Worm (Caenorhabditis elegans) whole organism, L1 larva: ENCODE results near the gene rgs-10.
A peak's percentile ranks its signal among the peaks of the same experiment; 100 is the strongest.

Experiments
- C16A3.4 ChIP-seq: fragments of 150-350 bp; optimal IDR thresholded peaks from 2 replicates; lab custom pipeline; 2014; ENCODE audit warnings: missing biosample characterization, missing genetic modification characterization
- C34B4.2 ChIP-seq: sonication (generic microtip); optimal IDR thresholded peaks from 2 replicates; lab custom pipeline; 2017; ENCODE audit warnings: mild to moderate bottlenecking, missing genetic modification characterization, missing compliant biosample characterization
- F16B12.6 ChIP-seq: fragments of 150-350 bp; optimal IDR thresholded peaks from 2 replicates; lab custom pipeline; 2014; ENCODE audit warnings: missing biosample characterization, missing genetic modification characterization
- ama-1 ChIP-seq: fragments of 150-350 bp; optimal IDR thresholded peaks from 2 replicates; lab custom pipeline; 2014
- ceh-82 ChIP-seq, 3 experiments: fragments of 150-350 bp in 1 of 3; sonication (generic microtip) in 2 of 3; optimal IDR thresholded peaks; 2 replicates each; lab custom pipeline; 2014 to 2017; ENCODE audit warnings: missing biosample characterization in 3 of 3, missing genetic modification characterization in 3 of 3
- dpl-1 ChIP-seq, 3 experiments: fragments of 150-350 bp in 2 of 3; sonication (generic microtip) in 1 of 3; optimal IDR thresholded peaks; 2 replicates each; lab custom pipeline; 2014 to 2017; ENCODE audit warnings: missing biosample characterization in 3 of 3, missing genetic modification characterization in 3 of 3, missing genetic modification reagents in 3 of 3
- dsc-1 ChIP-seq: sonication (generic microtip); optimal IDR thresholded peaks from 2 replicates; lab custom pipeline; 2016; ENCODE audit warnings: mild to moderate bottlenecking, missing genetic modification characterization, missing compliant biosample characterization
- efl-1 ChIP-seq, 4 experiments: fragments of 150-350 bp; optimal IDR thresholded peaks in 3 of 4; peaks in 1 of 4; 1 replicate in 1 of 4; 2 replicates in 3 of 4; lab custom pipeline; 2014; ENCODE audit warnings: missing biosample characterization in 2 of 4, missing genetic modification characterization in 2 of 4, missing genetic modification reagents in 2 of 4
- egl-13 ChIP-seq: sonication (generic microtip); optimal IDR thresholded peaks from 2 replicates; lab custom pipeline; 2016; ENCODE audit warnings: missing genotype, missing genetic modification reagents, missing genetic modification characterization, missing compliant biosample characterization
- elt-3 ChIP-seq, 6 experiments: fragments of 150-350 bp in 1 of 6; sonication (generic microtip); optimal IDR thresholded peaks; 2 replicates each; lab custom pipeline; 2017 to 2018; ENCODE audit warnings: missing biosample characterization in 6 of 6, missing genetic modification characterization in 6 of 6, inconsistent platforms in 1 of 6
- ets-5 ChIP-seq: fragments of 200-800 bp; sonication (Bioruptor generic); IDR thresholded peaks from 2 replicates; pipeline ENCODE4 v1.3.6; 2022; ENCODE audit warnings: missing genetic modification characterization, missing compliant biosample characterization
- fkh-4 ChIP-seq: sonication (generic microtip); optimal IDR thresholded peaks from 2 replicates; lab custom pipeline; 2016; ENCODE audit warnings: missing compliant biosample characterization, missing genetic modification characterization, borderline replicate concordance
- fkh-8 ChIP-seq: sonication (generic microtip); optimal IDR thresholded peaks from 2 replicates; lab custom pipeline; 2016; ENCODE audit warnings: mild to moderate bottlenecking, missing genetic modification characterization, missing compliant biosample characterization
- fos-1 ChIP-seq: fragments of 150-350 bp; optimal IDR thresholded peaks from 2 replicates; lab custom pipeline; 2014; ENCODE audit warnings: missing biosample characterization, missing genetic modification characterization
- grh-1 ChIP-seq: fragments of 200-800 bp; sonication (Bioruptor generic); IDR thresholded peaks from 2 replicates; pipeline ENCODE4 v1.3.6; 2022; ENCODE audit warnings: missing genetic modification reagents, missing genetic modification characterization, missing compliant biosample characterization
- lin-14 ChIP-seq: fragments of 200-800 bp; sonication (Bioruptor generic); optimal IDR thresholded peaks from 2 replicates; lab custom pipeline; 2018; ENCODE audit warnings: mild to moderate bottlenecking, missing genetic modification characterization, moderate library complexity, missing compliant biosample characterization
- lin-15B ChIP-seq: fragments of 150-350 bp; sonication (generic microtip); optimal IDR thresholded peaks from 3 replicates; lab custom pipeline; 2014; ENCODE audit warnings: missing biosample characterization, missing genetic modification characterization
- lin-35 ChIP-seq, 2 experiments: fragments of 150-350 bp; optimal IDR thresholded peaks; 2 replicates each; lab custom pipeline; 2014; ENCODE audit warnings: missing biosample characterization in 2 of 2, missing genetic modification characterization in 2 of 2, missing genetic modification reagents in 2 of 2
- lin-39 ChIP-seq: fragments of 150-350 bp; optimal IDR thresholded peaks from 2 replicates; lab custom pipeline; 2014; ENCODE audit warnings: missing biosample characterization, missing genetic modification reagents, missing genetic modification characterization
- lsy-2 ChIP-seq, 2 experiments: fragments of 150-350 bp; optimal IDR thresholded peaks; 2 replicates each; lab custom pipeline; 2014; ENCODE audit warnings: missing biosample characterization in 2 of 2, missing genetic modification characterization in 2 of 2
- mab-9 ChIP-seq: fragments of 200-800 bp; sonication (Bioruptor generic); IDR thresholded peaks from 2 replicates; pipeline ENCODE4 v1.3.6; 2022; ENCODE audit warnings: missing genetic modification reagents, missing genetic modification characterization, missing compliant biosample characterization
- mdl-1 ChIP-seq, 2 experiments: fragments of 150-350 bp; optimal IDR thresholded peaks; 2 replicates each; lab custom pipeline; 2014 to 2017; ENCODE audit warnings: missing biosample characterization in 2 of 2, missing genetic modification characterization in 2 of 2, inconsistent platforms in 1 of 2
- mef-2 ChIP-seq: fragments of 150-350 bp; optimal IDR thresholded peaks from 2 replicates; lab custom pipeline; 2014; ENCODE audit warnings: missing biosample characterization, missing genetic modification characterization
- nhr-19 ChIP-seq: fragments of 200-800 bp; sonication (Bioruptor generic); conservative IDR thresholded peaks from 2 replicates; pipeline ENCODE4 v1.3.6; 2022; ENCODE audit warnings: missing genetic modification characterization, missing compliant biosample characterization
- nhr-20 ChIP-seq: sonication (generic microtip); optimal IDR thresholded peaks from 2 replicates; lab custom pipeline; 2016; ENCODE audit warnings: mild to moderate bottlenecking, missing genetic modification characterization, missing compliant biosample characterization
- nhr-47 ChIP-seq: sonication (generic microtip); optimal IDR thresholded peaks from 2 replicates; lab custom pipeline; 2016; ENCODE audit warnings: mild to moderate bottlenecking, missing genetic modification characterization, moderate library complexity, missing compliant biosample characterization
- nhr-71 ChIP-seq: sonication (generic microtip); optimal IDR thresholded peaks from 2 replicates; lab custom pipeline; 2016; ENCODE audit warnings: mild to moderate bottlenecking, missing genetic modification characterization, moderate library complexity, missing compliant biosample characterization
- nhr-77 ChIP-seq: fragments of 150-350 bp; optimal IDR thresholded peaks from 2 replicates; lab custom pipeline; 2014; ENCODE audit warnings: missing biosample characterization, missing genetic modification characterization
- nhr-84 ChIP-seq: sonication (generic microtip); optimal IDR thresholded peaks from 2 replicates; lab custom pipeline; 2017; ENCODE audit warnings: missing biosample characterization, missing genetic modification characterization
- rnt-1 ChIP-seq: sonication (generic microtip); optimal IDR thresholded peaks from 2 replicates; lab custom pipeline; 2016; ENCODE audit warnings: mild to moderate bottlenecking, missing genetic modification characterization, moderate library complexity, missing compliant biosample characterization
- skn-1 ChIP-seq: fragments of 150-350 bp; optimal IDR thresholded peaks from 2 replicates; lab custom pipeline; 2014; ENCODE audit warnings: missing biosample characterization, missing genetic modification characterization
- snpc-4 ChIP-seq: fragments of 150-350 bp; optimal IDR thresholded peaks from 2 replicates; lab custom pipeline; 2014; ENCODE audit warnings: missing biosample characterization, missing genetic modification characterization
- snu-23 ChIP-seq: sonication (generic microtip); optimal IDR thresholded peaks from 2 replicates; lab custom pipeline; 2016; ENCODE audit warnings: missing genetic modification characterization, missing compliant biosample characterization
- sup-37 ChIP-seq: fragments of 200-800 bp; sonication (Bioruptor generic); optimal IDR thresholded peaks from 2 replicates; lab custom pipeline; 2018; ENCODE audit warnings: mild to moderate bottlenecking, missing genetic modification characterization, missing compliant biosample characterization
- swsn-7 ChIP-seq: sonication (generic microtip); optimal IDR thresholded peaks from 2 replicates; lab custom pipeline; 2016; ENCODE audit warnings: missing genetic modification characterization, missing compliant biosample characterization
- tbx-2 ChIP-seq: sonication (generic microtip); optimal IDR thresholded peaks from 2 replicates; lab custom pipeline; 2016; ENCODE audit warnings: missing genetic modification characterization, missing compliant biosample characterization
- unc-130 ChIP-seq: fragments of 150-350 bp; optimal IDR thresholded peaks from 2 replicates; lab custom pipeline; 2017; ENCODE audit warnings: missing biosample characterization, missing genetic modification characterization, inconsistent platforms
- xbp-1 ChIP-seq: sonication (generic microtip); optimal IDR thresholded peaks from 2 replicates; lab custom pipeline; 2016; ENCODE audit warnings: missing genetic modification characterization, missing compliant biosample characterization
- zag-1 ChIP-seq: fragments of 150-350 bp; optimal IDR thresholded peaks from 2 replicates; lab custom pipeline; 2014; ENCODE audit warnings: missing biosample characterization, missing genetic modification characterization

Gene rgs-10

ce11 chrX:14969615-14970014 lies 7.1 kb downstream of the rgs-10 start:
- TF ChIP-seq C34B4.2 (tag; lab: Kevin White, UChicago): no peak
- no peak for TF ChIP-seq fkh-4 (tag; lab: Kevin White, UChicago)
- TF ChIP-seq F16B12.6: no peak
- TF ChIP-seq ama-1 (lab: Kevin White, UChicago): no peak
- TF ChIP-seq mab-9: no peak
- TF ChIP-seq tbx-2 (tag; lab: Kevin White, UChicago): no peak
- TF ChIP-seq grh-1 (GFP tag; lab: Robert Waterston, UW): no peak
- TF ChIP-seq sup-37 (GFP tag; lab: Kevin White, UChicago): no peak
- TF ChIP-seq elt-3 (tag; optimal IDR thresholded peaks at IDR 0.05; lab: Kevin White, UChicago): no peak

- TF ChIP-seq dsc-1 (tag; lab: Kevin White, UChicago): peak; percentile 37
- peak in 1 of 3 experiments; percentile 32 for TF ChIP-seq dpl-1 (GFP tag; optimal IDR thresholded peaks at IDR 0.05; lab: Kevin White, UChicago)
- peak in 1 of 2 experiments; percentile 38 for TF ChIP-seq mdl-1 (tag; optimal IDR thresholded peaks at IDR 0.05; lab: Kevin White, UChicago)
- TF ChIP-seq lin-15B: peak; percentile 2
- peak; percentile 3 for TF ChIP-seq mef-2 (tag; lab: Kevin White, UChicago)
- TF ChIP-seq xbp-1: peak; percentile 41
- TF ChIP-seq C16A3.4 (tag; lab: Kevin White, UChicago): no peak
- peak; percentile 30 for TF ChIP-seq fos-1 (tag; lab: Kevin White, UChicago)
- peak; percentile 16 for TF ChIP-seq tbx-2 (tag; lab: Kevin White, UChicago)
- peak; percentile 34 for TF ChIP-seq skn-1 (tag; lab: Kevin White, UChicago)
- TF ChIP-seq nhr-77 (tag; lab: Kevin White, UChicago): no peak
- TF ChIP-seq nhr-19 (GFP tag; lab: Robert Waterston, UW): 0 out of 2 replicates have a peak, but pooled peaks have one; percentile 31
- peak in 1 of 3 experiments; percentile 62 for TF ChIP-seq ceh-82 (tag; optimal IDR thresholded peaks at IDR 0.05; lab: Kevin White, UChicago)
- no peak for TF ChIP-seq lin-39 (tag; lab: Kevin White, UChicago)
- TF ChIP-seq egl-13 (tag; lab: Kevin White, UChicago): no peak
- TF ChIP-seq snpc-4 (tag; lab: Kevin White, UChicago): peak; percentile 18
- TF ChIP-seq rnt-1 (tag; lab: Kevin White, UChicago): peak; percentile 29
- TF ChIP-seq lsy-2 (tag; optimal IDR thresholded peaks at IDR 0.05; lab: Kevin White, UChicago): peak in 1 of 2 experiments; percentile 9
- TF ChIP-seq fkh-8 (tag; lab: Kevin White, UChicago): peak; percentile 51
- TF ChIP-seq lin-14 (GFP tag; lab: Kevin White, UChicago): peak; percentile 53
- TF ChIP-seq nhr-84 (tag; lab: Kevin White, UChicago): no peak
- TF ChIP-seq snu-23 (GFP tag; lab: Kevin White, UChicago): peak; percentile 49
- peak; percentile 53 for TF ChIP-seq swsn-7 (tag; lab: Kevin White, UChicago)
- peak; percentile 38 for TF ChIP-seq nhr-47 (tag; lab: Kevin White, UChicago)
- peak; percentile 17 for TF ChIP-seq nhr-20 (tag; lab: Kevin White, UChicago)
- peak; percentile 55 for TF ChIP-seq nhr-71 (tag; lab: Kevin White, UChicago)
- peak; percentile 66 for TF ChIP-seq unc-130 (tag; lab: Kevin White, UChicago)
- no peak for TF ChIP-seq zag-1 (tag; lab: Kevin White, UChicago)
- peak; percentile 27 to 55 for TF ChIP-seq lin-35 (GFP tag; optimal IDR thresholded peaks at IDR 0.05; lab: Kevin White, UChicago)
- no peak for TF ChIP-seq efl-1 (optimal IDR thresholded peaks at IDR 0.05; lab: Kevin White, UChicago)
- peak in 1 of 2 experiments; percentile 59 for TF ChIP-seq efl-1 (GFP tag; optimal IDR thresholded peaks at IDR 0.05 in 1 of 2; lab: Kevin White, UChicago)
- TF ChIP-seq ets-5 (GFP tag; lab: Robert Waterston, UW): no peak
These were observed 7.8 kb downstream of the rgs-10 start, which contains the start of the genes flwr-1 and tbc-1 for ce11 chrX:14970221-14970801. TSS of gene flwr-1 (minus strand) at chrX:14970271. TSS of gene tbc-1 (plus strand) at chrX:14970751.
